Fruit fly (Drosophila melanogaster) whole organism, embryonic: ENCODE measurements around the gene Mical.

Experiments
- Awh ChIP-seq: fragments of 200-800 bp; sonication (Bioruptor generic); IDR thresholded peaks from 2 replicates; pipeline ENCODE4, ENCODE4 v1.3.6; 2022; ENCODE audit warnings: missing biosample characterization, missing genetic modification characterization
- CG10321 ChIP-seq: fragments of 200-800 bp; sonication (Bioruptor generic); IDR thresholded peaks from 2 replicates; pipeline ENCODE4 v1.3.6; 2022; ENCODE audit warnings: missing biosample characterization, missing genetic modification characterization
- CG11093 ChIP-seq: fragments of 200-800 bp; sonication (Bioruptor generic); IDR thresholded peaks from 3 replicates; pipeline ENCODE4 v1.3.6; 2022; ENCODE audit warnings: missing biosample characterization, missing genetic modification characterization
- CG14050 ChIP-seq: fragments of 200-800 bp; sonication (Bioruptor generic); IDR thresholded peaks from 3 replicates; pipeline ENCODE4 v1.3.6; 2022; ENCODE audit warnings: missing biosample characterization, missing genetic modification characterization
- CG14667 ChIP-seq: fragments of 200-800 bp; sonication (Bioruptor generic); IDR thresholded peaks from 2 replicates; pipeline ENCODE4 v1.3.6; 2022; ENCODE audit warnings: missing biosample characterization, missing genetic modification characterization
- CG15479 ChIP-seq: fragments of 200-800 bp; sonication (Bioruptor generic); optimal IDR thresholded peaks from 3 replicates; lab custom pipeline; 2019; ENCODE audit warnings: missing biosample characterization, mild to moderate bottlenecking, missing genetic modification characterization, moderate library complexity
- CG1602 ChIP-seq: fragments of 200-800 bp; sonication (Bioruptor generic); optimal IDR thresholded peaks from 3 replicates; lab custom pipeline; 2016; ENCODE audit warnings: missing biosample characterization, missing genetic modification characterization
- CG1603 ChIP-seq: fragments of 200-800 bp; sonication (Bioruptor generic); optimal IDR thresholded peaks from 2 replicates; lab custom pipeline; 2019; ENCODE audit warnings: missing biosample characterization, mild to moderate bottlenecking, missing genetic modification characterization, moderate library complexity
- CG16779 ChIP-seq: fragments of 200-800 bp; sonication (Bioruptor generic); IDR thresholded peaks from 2 replicates; pipeline ENCODE4 v1.3.6; 2022; ENCODE audit warnings: missing biosample characterization, missing genetic modification characterization
- CG17385 ChIP-seq: fragments of 200-800 bp; sonication (Bioruptor generic); optimal IDR thresholded peaks from 3 replicates; lab custom pipeline; 2018; ENCODE audit warnings: missing biosample characterization, mild to moderate bottlenecking, missing genetic modification characterization
- CG1832 ChIP-seq: fragments of 200-800 bp; sonication (Bioruptor generic); optimal IDR thresholded peaks from 2 replicates; lab custom pipeline; 2017; ENCODE audit warnings: missing biosample characterization, mild to moderate bottlenecking, missing genetic modification characterization, inconsistent platforms
- CG2129 ChIP-seq: fragments of 200-800 bp; sonication (Bioruptor generic); IDR thresholded peaks from 2 replicates; pipeline ENCODE4 v1.3.6; 2022; ENCODE audit warnings: missing biosample characterization, missing genetic modification characterization; ENCODE audit not compliant: partially characterized antibody
- CG30403 ChIP-seq: fragments of 200-800 bp; sonication (Bioruptor generic); optimal IDR thresholded peaks from 3 replicates; lab custom pipeline; 2016; ENCODE audit warnings: missing biosample characterization, missing genetic modification characterization
- CG30431 ChIP-seq: fragments of 200-800 bp; sonication (Bioruptor generic); optimal IDR thresholded peaks from 2 replicates; lab custom pipeline; 2017; ENCODE audit warnings: missing biosample characterization, missing genetic modification characterization
- CG34422 ChIP-seq: fragments of 200-800 bp; sonication (Bioruptor generic); IDR thresholded peaks from 3 replicates; pipeline ENCODE4 v1.3.6; 2022; ENCODE audit warnings: missing biosample characterization, missing genetic modification characterization
- CG6854 ChIP-seq: fragments of 200-800 bp; sonication (Bioruptor generic); optimal IDR thresholded peaks from 3 replicates; lab custom pipeline; 2017; ENCODE audit warnings: missing biosample characterization, mild to moderate bottlenecking, missing genetic modification characterization
- CG9817 ChIP-seq: fragments of 200-800 bp; sonication (Bioruptor generic); optimal IDR thresholded peaks from 2 replicates; lab custom pipeline; 2018; ENCODE audit warnings: missing biosample characterization, mild to moderate bottlenecking, missing genetic modification characterization, moderate library complexity
- CG9876 ChIP-seq: fragments of 200-800 bp; sonication (Bioruptor generic); optimal IDR thresholded peaks from 2 replicates; lab custom pipeline; 2016; ENCODE audit warnings: missing biosample characterization, missing genetic modification characterization
- CHES-1-like ChIP-seq: fragments of 200-800 bp; sonication (Bioruptor generic); optimal IDR thresholded peaks from 2 replicates; lab custom pipeline; 2016; ENCODE audit warnings: missing biosample characterization, missing genetic modification characterization
- Camta ChIP-seq: fragments of 200-800 bp; sonication (Bioruptor generic); optimal IDR thresholded peaks from 2 replicates; lab custom pipeline; 2016; ENCODE audit warnings: missing biosample characterization, missing genetic modification characterization
- CrebB ChIP-seq: fragments of 200-800 bp; sonication (Bioruptor generic); optimal IDR thresholded peaks from 3 replicates; lab custom pipeline; 2018; ENCODE audit warnings: missing biosample characterization, mild to moderate bottlenecking, missing genetic modification characterization
- Dad ChIP-seq: fragments of 200-800 bp; sonication (Bioruptor generic); optimal IDR thresholded peaks from 3 replicates; lab custom pipeline; 2016; ENCODE audit warnings: missing biosample characterization, missing genetic modification characterization
- Dip2 ChIP-seq: fragments of 200-800 bp; sonication (Bioruptor generic); IDR thresholded peaks from 2 replicates; pipeline ENCODE4 v1.3.6; 2022; ENCODE audit warnings: missing biosample characterization, missing genetic modification characterization
- Gsc ChIP-seq: fragments of 200-800 bp; sonication (Bioruptor generic); IDR thresholded peaks from 2 replicates; pipeline ENCODE4 v1.3.6; 2022; ENCODE audit warnings: missing biosample characterization, missing genetic modification characterization
- Lhr ChIP-seq: fragments of 200-800 bp; sonication (Bioruptor generic); optimal IDR thresholded peaks from 3 replicates; lab custom pipeline; 2017; ENCODE audit warnings: mild to moderate bottlenecking, missing biosample characterization, missing genetic modification reagents, missing genetic modification characterization
- Max ChIP-seq: fragments of 200-800 bp; sonication (Bioruptor generic); optimal IDR thresholded peaks from 2 replicates; lab custom pipeline; 2016; ENCODE audit warnings: missing biosample characterization, mild to moderate bottlenecking, missing genetic modification characterization
- Myb ChIP-seq: fragments of 200-800 bp; sonication (Bioruptor generic); optimal IDR thresholded peaks from 2 replicates; lab custom pipeline; 2016; ENCODE audit warnings: missing biosample characterization, missing genetic modification characterization
- Neu2 ChIP-seq: fragments of 200-800 bp; sonication (Bioruptor generic); optimal IDR thresholded peaks from 3 replicates; lab custom pipeline; 2016; ENCODE audit warnings: missing biosample characterization, missing genetic modification characterization, borderline replicate concordance
- Ravus ChIP-seq: fragments of 200-800 bp; sonication (Bioruptor generic); IDR thresholded peaks from 2 replicates; pipeline ENCODE4 v1.3.6; 2022; ENCODE audit warnings: missing biosample characterization, missing genetic modification characterization
- abd-A ChIP-seq: fragments of 200-800 bp; sonication (Bioruptor generic); optimal IDR thresholded peaks from 3 replicates; lab custom pipeline; 2019; ENCODE audit warnings: missing biosample characterization, mild to moderate bottlenecking, missing genetic modification characterization, moderate library complexity
- ase ChIP-seq: fragments of 200-800 bp; sonication (Bioruptor generic); IDR thresholded peaks from 3 replicates; pipeline ENCODE4 v1.3.6; 2022; ENCODE audit warnings: missing biosample characterization, missing genetic modification characterization
- bbx ChIP-seq: fragments of 200-800 bp; sonication (Bioruptor generic); IDR thresholded peaks from 2 replicates; pipeline ENCODE4 v1.3.6; 2022; ENCODE audit warnings: missing biosample characterization, missing genetic modification characterization; ENCODE audit not compliant: partially characterized antibody
- bcd ChIP-seq: fragments of 200-800 bp; sonication (Bioruptor generic); optimal IDR thresholded peaks from 2 replicates; lab custom pipeline; 2017; ENCODE audit warnings: missing biosample characterization, mild to moderate bottlenecking, missing genetic modification characterization
- br ChIP-seq: fragments of >200 bp; optimal IDR thresholded peaks from 2 replicates; lab custom pipeline; 2017
- cas ChIP-seq: fragments of 200-800 bp; sonication (Bioruptor generic); IDR thresholded peaks from 2 replicates; pipeline ENCODE4 v1.3.6; 2022; ENCODE audit warnings: missing biosample characterization, missing genetic modification characterization
- corto ChIP-seq: fragments of 200-800 bp; sonication (Bioruptor generic); optimal IDR thresholded peaks from 2 replicates; lab custom pipeline; 2016; ENCODE audit warnings: missing biosample characterization, mild to moderate bottlenecking, missing genetic modification characterization, moderate library complexity
- dpn ChIP-seq, 2 experiments: fragments of 200-800 bp; sonication (Bioruptor generic); optimal IDR thresholded peaks; 3 replicates each; lab custom pipeline; 2016; ENCODE audit warnings: missing biosample characterization in 2 of 2, missing genetic modification characterization in 2 of 2
- dysf ChIP-seq: fragments of 200-800 bp; sonication (Bioruptor generic); IDR thresholded peaks from 3 replicates; pipeline ENCODE4 v1.3.6; 2022; ENCODE audit warnings: missing biosample characterization, missing genetic modification characterization
- grau ChIP-seq: fragments of 200-800 bp; optimal IDR thresholded peaks from 3 replicates; lab custom pipeline; 2019; ENCODE audit warnings: missing biosample characterization, mild to moderate bottlenecking, missing genetic modification characterization, moderate library complexity
- gsb-n ChIP-seq: fragments of 200-800 bp; sonication (Bioruptor generic); optimal IDR thresholded peaks from 3 replicates; lab custom pipeline; 2018; ENCODE audit warnings: missing biosample characterization, mild to moderate bottlenecking, missing genetic modification characterization
- hb ChIP-seq: fragments of 200-800 bp; sonication (Bioruptor generic); IDR thresholded peaks from 3 replicates; pipeline ENCODE4 v1.3.6; 2022; ENCODE audit warnings: missing biosample characterization, missing genetic modification characterization; ENCODE audit not compliant: partially characterized antibody
- mirr ChIP-seq: fragments of 200-800 bp; sonication (Bioruptor generic); optimal IDR thresholded peaks from 3 replicates; lab custom pipeline; 2018; ENCODE audit warnings: missing biosample characterization, mild to moderate bottlenecking, missing genetic modification characterization
- nerfin-1 ChIP-seq: fragments of 200-800 bp; sonication (Bioruptor generic); optimal IDR thresholded peaks from 3 replicates; lab custom pipeline; 2019; ENCODE audit warnings: missing biosample characterization, mild to moderate bottlenecking, missing genetic modification characterization, moderate library complexity
- otp ChIP-seq: fragments of 200-800 bp; sonication (Bioruptor generic); IDR thresholded peaks from 3 replicates; pipeline ENCODE4, ENCODE4 v1.3.6; 2022; ENCODE audit warnings: missing biosample characterization, missing genetic modification characterization
- pfk ChIP-seq: fragments of 200-800 bp; sonication (Bioruptor generic); optimal IDR thresholded peaks from 2 replicates; lab custom pipeline; 2018; ENCODE audit warnings: missing biosample characterization, mild to moderate bottlenecking, missing genetic modification characterization, moderate library complexity
- phol ChIP-seq: fragments of 200-800 bp; sonication (Bioruptor generic); optimal IDR thresholded peaks from 3 replicates; lab custom pipeline; 2018; ENCODE audit warnings: missing biosample characterization, mild to moderate bottlenecking, missing genetic modification characterization, moderate library complexity
- pum ChIP-seq: fragments of 200-800 bp; sonication (Bioruptor generic); optimal IDR thresholded peaks from 2 replicates; lab custom pipeline; 2016; ENCODE audit warnings: missing biosample characterization, missing genetic modification characterization
- shn ChIP-seq: fragments of 200-800 bp; sonication (Bioruptor generic); optimal IDR thresholded peaks from 3 replicates; lab custom pipeline; 2016; ENCODE audit warnings: missing biosample characterization, missing genetic modification characterization
- sqz ChIP-seq: fragments of 200-800 bp; sonication (Bioruptor generic); optimal IDR thresholded peaks from 3 replicates; lab custom pipeline; 2018; ENCODE audit warnings: missing biosample characterization, mild to moderate bottlenecking, missing genetic modification characterization
- wor ChIP-seq: fragments of 200-800 bp; sonication (Bioruptor generic); IDR thresholded peaks from 2 replicates; pipeline ENCODE4 v1.3.6; 2022; ENCODE audit warnings: missing biosample characterization, missing genetic modification characterization

The Mical gene

DNA sequence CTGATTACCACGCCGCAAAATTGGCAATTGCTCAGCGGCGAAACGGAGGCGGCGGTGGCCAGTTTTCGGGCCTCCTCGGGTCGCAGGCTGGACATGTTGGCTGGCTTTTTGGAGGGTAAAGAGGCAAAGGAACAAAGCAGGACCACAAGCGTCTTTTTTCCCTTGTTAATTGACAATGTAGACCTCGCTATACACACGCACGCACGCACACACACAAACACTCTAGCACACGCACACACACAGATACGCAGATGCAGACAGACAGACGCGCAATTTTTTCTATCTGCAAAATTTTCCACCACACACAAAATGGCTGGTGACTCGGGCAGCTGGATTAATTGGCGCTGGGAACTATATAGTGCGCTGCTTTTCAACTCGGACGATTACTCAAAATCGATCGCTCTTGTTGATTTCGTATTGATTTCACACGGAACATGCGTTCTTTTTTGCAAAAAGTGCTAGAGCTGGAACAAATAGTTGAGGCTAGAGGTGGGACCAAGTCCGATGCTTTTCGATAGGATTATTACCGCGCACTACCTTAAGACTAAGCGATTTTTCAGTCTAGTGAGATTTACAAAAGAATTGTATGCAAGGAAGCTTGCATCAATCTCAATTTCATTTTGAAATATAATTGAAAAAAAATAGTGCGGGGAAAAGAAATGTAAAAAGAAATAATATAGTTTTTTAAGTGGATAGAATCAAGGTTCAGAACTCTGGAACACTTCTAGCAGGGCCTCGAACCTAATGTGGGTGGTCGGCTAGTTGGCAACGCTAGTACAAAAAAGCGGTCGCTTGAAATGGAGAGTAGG is 56.9 kb downstream of the Mical start, which contains the start of gene Art4 (continued):
- TF ChIP-seq Dip2 (GFP tag; lab: Robert Waterston, UW) (no peak), Gsc (GFP tag; lab: Robert Waterston, UW) (no peak), CG10321 (GFP tag; lab: Robert Waterston, UW) (no peak), Myb (peak; percentile 39), bbx (GFP tag; lab: Robert Waterston, UW) (peak; percentile 56), CG2129 (GFP tag; lab: Robert Waterston, UW) (no peak), CG14667 (GFP tag; lab: Robert Waterston, UW) (no peak), mirr (GFP tag; lab: Kevin White, UChicago) (no peak), CG15479 (no peak), abd-A (tag; lab: Kevin White, UChicago) (no peak), wor (no peak), sqz (GFP tag; lab: Kevin White, UChicago) (peak; percentile 70), Lhr (GFP tag; lab: Kevin White, UChicago) (peak; percentile 66), CG30403 (GFP tag; lab: Kevin White, UChicago) (peak; percentile 29), ase (GFP tag; lab: Robert Waterston, UW) (no peak), CG6854 (GFP tag; lab: Kevin White, UChicago) (no peak), hb (GFP tag; lab: Robert Waterston, UW) (no peak), CG14050 (GFP tag; lab: Robert Waterston, UW) (no peak), Ravus (no peak), CG1832 (GFP tag; lab: Kevin White, UChicago) (no peak), CrebB (tag; lab: Kevin White, UChicago) (no peak), gsb-n (tag; lab: Kevin White, UChicago) (no peak), CG9876 (no peak), Neu2 (GFP tag; lab: Kevin White, UChicago) (no peak), pum (peak; percentile 18), CHES-1-like (GFP tag; lab: Kevin White, UChicago) (peak; percentile 55), pfk (peak; percentile 18), CG9817 (tag; lab: Kevin White, UChicago) (peak; percentile 37), CG17385 (GFP tag; lab: Kevin White, UChicago) (no peak), CG34422 (no peak), dysf (GFP tag; lab: Robert Waterston, UW) (no peak), Camta (GFP tag; lab: Kevin White, UChicago) (peak; percentile 5), Max (GFP tag; lab: Kevin White, UChicago) (peak; percentile 42), CG1602 (GFP tag; lab: Kevin White, UChicago) (peak; percentile 13), nerfin-1 (tag; lab: Kevin White, UChicago) (peak; percentile 10), bcd (GFP tag; lab: Kevin White, UChicago) (peak; percentile 28), Awh (no peak), Dad (GFP tag; lab: Kevin White, UChicago) (peak; percentile 2), CG11093 (no peak), corto (no peak), CG30431 (GFP tag; lab: Kevin White, UChicago) (no peak), phol (peak; percentile 64), CG1603 (no peak), shn (GFP tag; lab: Kevin White, UChicago) (no peak), grau (tag; lab: Kevin White, UChicago) (no peak), CG16779 (GFP tag; lab: Robert Waterston, UW) (no peak), br (lab: Kevin White, UChicago) (no peak), cas (GFP tag; lab: Robert Waterston, UW) (no peak), dpn (GFP tag; optimal IDR thresholded peaks at IDR 0.05; lab: Kevin White, UChicago) (peak in 1 of 2 experiments; percentile 21), otp (GFP tag; lab: Robert Waterston, UW) (no peak)
